Worm (Caenorhabditis elegans) whole organism, midembryonic: ENCODE results near the gene C30G12.1.

Experiments
- klf-2 ChIP-seq: fragments of 200-800 bp; sonication (Bioruptor generic); conservative IDR thresholded peaks from 2 replicates; pipeline ENCODE4 v1.3.6; 2022; ENCODE audit warnings: missing genetic modification reagents, missing genetic modification characterization, missing compliant biosample characterization
- ztf-23 ChIP-seq: fragments of 200-800 bp; sonication (Bioruptor generic); IDR thresholded peaks from 2 replicates; pipeline ENCODE4 v1.3.6; 2022; ENCODE audit warnings: missing genetic modification reagents, missing genetic modification characterization, missing compliant biosample characterization
- ztf-29 ChIP-seq: fragments of 200-800 bp; sonication (Bioruptor generic); IDR thresholded peaks from 2 replicates; pipeline ENCODE4 v1.3.6; 2022; ENCODE audit warnings: missing genetic modification reagents, missing genetic modification characterization, missing compliant biosample characterization

DNA sequence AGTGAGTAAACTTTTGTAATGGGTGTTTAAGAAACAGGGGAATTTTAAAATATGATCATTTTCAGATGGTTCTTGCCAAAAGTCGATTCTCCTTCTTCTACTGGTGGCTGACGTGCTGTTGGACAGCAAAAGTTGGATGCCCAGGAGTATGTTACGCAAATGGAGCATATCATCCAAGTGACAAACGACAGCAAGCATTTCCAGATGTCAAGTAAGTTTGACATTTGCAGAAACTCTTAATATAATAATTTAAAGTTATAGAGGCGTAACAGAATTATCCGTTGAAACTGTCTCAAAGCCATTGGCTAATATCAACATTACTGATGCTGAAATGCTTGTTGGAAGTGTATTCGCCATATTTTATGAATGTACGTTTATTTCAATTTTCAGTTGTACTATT, 48.9 kb downstream of the C30G12.1 start:
- no peak for TF ChIP-seq ztf-23 (GFP tag; lab: Robert Waterston, UW)
- no peak for TF ChIP-seq ztf-29 (GFP tag; lab: Robert Waterston, UW)
- TF ChIP-seq klf-2 (GFP tag; lab: Robert Waterston, UW), result no peak
